Fruit fly (Drosophila melanogaster): ENCODE results near the gene CG8173.

dm6 chrX:17707691-17708090 lies 1.8 kb downstream of the CG8173 start:
- no peak for TF ChIP-seq Pif1B (GFP tag; optimal IDR thresholded peaks at IDR 0.05)
- no peak for TF ChIP-seq CG17806 (tag; optimal IDR thresholded peaks at IDR 0.05)

Data from whole organism, pupa.